Worm (Caenorhabditis elegans): ENCODE results near the gene Y41C4A.6.

Gene Y41C4A.6

DNA sequence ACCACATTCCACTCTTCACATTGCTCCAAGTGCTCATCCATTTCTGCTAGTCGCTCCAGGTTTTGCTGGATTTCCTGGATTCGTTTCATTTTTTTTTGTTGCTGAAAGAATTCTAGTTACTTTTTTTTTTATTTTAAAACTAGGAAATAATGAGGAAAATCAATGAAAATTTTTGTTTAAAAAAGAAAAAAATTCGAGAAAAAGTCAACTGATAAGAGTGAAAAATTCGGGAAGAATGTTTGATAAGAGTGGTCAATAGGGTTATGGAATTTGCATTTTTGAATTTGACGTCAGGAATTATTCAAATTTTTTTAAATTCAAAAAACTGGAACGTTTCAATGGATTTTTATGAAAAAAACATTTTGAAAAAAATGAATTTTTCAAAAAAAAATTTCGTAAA, 30.2 kb downstream of the Y41C4A.6 start, which contains the start of gene Y41C4A.12:
TSS of gene Y41C4A.12 (minus strand) at position 101 of the 400 bp plus-strand sequence.
- TF ChIP-seq hnd-1 (tag; optimal IDR thresholded peaks at IDR 0.05) (no peak), tbx-37 (GFP tag; conservative IDR thresholded peaks at IDR 0.05) (no peak), ceh-13 (GFP tag; optimal IDR thresholded peaks at IDR 0.05) (no peak), hmg-4 (GFP tag; optimal IDR thresholded peaks at IDR 0.05) (no peak), tra-4 (tag; optimal IDR thresholded peaks at IDR 0.05) (no peak), hmbx-1 (tag; optimal IDR thresholded peaks at IDR 0.05) (no peak), B0310.2 (tag; optimal IDR thresholded peaks at IDR 0.05) (no peak), scrt-1 (GFP tag; IDR thresholded peaks at IDR 0.05) (no peak), F13C5.2 (tag; optimal IDR thresholded peaks at IDR 0.05) (no peak)

DNA sequence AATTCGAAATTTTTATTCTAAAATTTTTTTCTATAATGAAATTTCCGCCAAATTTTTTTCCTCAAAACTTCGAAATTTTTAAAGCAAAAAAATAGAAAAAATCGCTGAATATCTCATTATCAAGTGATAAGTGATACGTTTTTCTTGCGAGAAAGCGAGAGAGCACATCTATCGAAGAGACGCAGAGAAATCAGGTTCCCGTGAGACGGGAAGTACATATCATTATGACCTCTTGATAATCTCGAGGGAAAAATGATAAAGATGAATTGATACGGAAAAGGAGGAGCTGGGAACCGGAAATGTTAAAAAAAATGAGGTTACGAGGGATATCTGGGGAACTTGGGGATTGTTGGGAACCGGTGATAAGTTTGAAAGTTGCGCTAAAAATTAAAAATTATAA, 30.6 kb downstream of the Y41C4A.6 start:
- TF ChIP-seq pes-1 (GFP tag; IDR thresholded peaks at IDR 0.05), result no peak
- TF ChIP-seq tbx-11 (GFP tag; IDR thresholded peaks at IDR 0.05), result no peak
- no peak for TF ChIP-seq hmg-4 (GFP tag; optimal IDR thresholded peaks at IDR 0.05)

DNA sequence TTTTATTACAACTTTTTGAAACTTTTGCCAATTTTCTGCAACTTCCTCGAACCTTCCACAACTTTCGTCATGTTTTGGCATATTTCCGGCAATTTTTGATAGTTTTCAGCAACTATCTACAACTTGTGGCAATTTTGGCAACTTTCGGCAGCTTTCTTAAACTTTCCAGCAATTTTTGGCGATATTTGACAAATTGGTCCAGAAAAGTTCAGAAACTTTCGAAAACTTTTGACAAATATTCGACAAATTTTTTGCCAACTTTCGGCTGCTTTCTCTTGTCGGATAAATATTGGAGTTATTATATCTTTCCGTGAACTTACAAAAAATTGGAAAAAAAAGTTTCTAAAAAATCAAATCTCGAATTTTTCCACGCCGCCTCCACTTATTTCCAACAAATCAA, 33.9 kb downstream of the Y41C4A.6 start, which contains the start of gene Y41C4A.18:
TSS of gene Y41C4A.18 (plus strand) at position 301 of the 400 bp plus-strand sequence.
- TF ChIP-seq F13C5.2 (tag; optimal IDR thresholded peaks at IDR 0.05) (no peak), hmg-4 (GFP tag; optimal IDR thresholded peaks at IDR 0.05) (no peak), ceh-13 (GFP tag; optimal IDR thresholded peaks at IDR 0.05) (no peak), hmbx-1 (tag; optimal IDR thresholded peaks at IDR 0.05) (no peak), ets-7 (tag; optimal IDR thresholded peaks at IDR 0.05) (no peak)

DNA sequence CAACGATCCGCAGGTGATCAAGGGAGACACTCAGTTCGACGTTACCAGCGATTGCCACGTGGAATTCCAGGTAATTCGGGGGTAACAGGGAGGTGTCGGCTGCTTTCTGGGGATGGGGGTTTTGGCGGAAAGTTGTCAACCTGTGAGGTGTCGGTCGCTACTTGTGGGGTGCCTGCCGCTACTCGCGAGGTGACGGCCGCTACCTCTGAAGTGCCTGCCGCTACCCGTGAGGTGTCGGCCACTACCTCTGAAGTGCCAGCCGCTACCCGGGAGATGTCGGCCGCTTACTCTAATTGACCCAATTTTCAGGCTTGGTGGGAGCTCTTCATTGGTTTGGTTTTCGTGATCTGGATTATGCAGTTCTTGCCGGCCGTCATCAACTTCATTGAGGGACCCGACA, 34.5 kb downstream of the Y41C4A.6 start:
- TF ChIP-seq tra-4 (tag; optimal IDR thresholded peaks at IDR 0.05) (no peak), ama-1 (optimal IDR thresholded peaks at IDR 0.05) (no peak), tbx-37 (GFP tag; conservative IDR thresholded peaks at IDR 0.05) (no peak), sea-1 (GFP tag; conservative IDR thresholded peaks at IDR 0.05) (no peak), hnd-1 (tag; optimal IDR thresholded peaks at IDR 0.05) (no peak), F13C5.2 (tag; optimal IDR thresholded peaks at IDR 0.05) (no peak), ceh-36 (tag; optimal IDR thresholded peaks at IDR 0.05) (no peak), tbx-11 (GFP tag; IDR thresholded peaks at IDR 0.05) (no peak), flt-1 (GFP tag; IDR thresholded peaks at IDR 0.05) (no peak), aly-1 (tag; optimal IDR thresholded peaks at IDR 0.05) (no peak), pes-1 (GFP tag; IDR thresholded peaks at IDR 0.05) (no peak), scrt-1 (GFP tag; IDR thresholded peaks at IDR 0.05) (no peak), B0310.2 (tag; optimal IDR thresholded peaks at IDR 0.05) (no peak), ceh-13 (GFP tag; optimal IDR thresholded peaks at IDR 0.05) (no peak), ets-7 (tag; optimal IDR thresholded peaks at IDR 0.05) (no peak)

DNA sequence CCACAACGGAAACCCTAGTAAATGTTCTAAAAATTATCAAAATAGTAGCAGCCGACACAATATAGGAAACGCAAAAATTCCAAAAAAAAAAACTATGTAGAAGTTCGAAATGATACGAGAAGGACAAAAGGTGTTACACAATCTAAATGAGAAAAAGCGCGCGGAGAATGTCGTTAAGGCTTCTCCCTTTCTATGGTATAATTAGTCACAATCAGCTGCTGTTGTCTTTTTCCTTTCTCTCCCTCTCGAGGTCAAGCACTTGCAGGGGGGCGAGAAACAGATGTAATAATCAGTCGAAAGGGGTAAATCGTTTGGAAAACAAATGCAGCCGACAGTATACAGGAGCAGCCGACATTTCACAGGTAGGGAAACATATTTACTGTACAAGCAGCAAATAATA, 35.1 kb downstream of the Y41C4A.6 start:
- TF ChIP-seq hmg-4 (GFP tag; optimal IDR thresholded peaks at IDR 0.05), result no peak
- TF ChIP-seq hnd-1 (tag; optimal IDR thresholded peaks at IDR 0.05), result no peak
- TF ChIP-seq hmbx-1 (tag; optimal IDR thresholded peaks at IDR 0.05), result no peak
- no peak for TF ChIP-seq aly-1 (tag; optimal IDR thresholded peaks at IDR 0.05)
- no peak for TF ChIP-seq scrt-1 (GFP tag; IDR thresholded peaks at IDR 0.05)
- TF ChIP-seq flt-1 (GFP tag; IDR thresholded peaks at IDR 0.05), result no peak
- no peak for TF ChIP-seq tbx-11 (GFP tag; IDR thresholded peaks at IDR 0.05)
- TF ChIP-seq ceh-36 (tag; optimal IDR thresholded peaks at IDR 0.05), result no peak
- no peak for TF ChIP-seq F13C5.2 (tag; optimal IDR thresholded peaks at IDR 0.05)
- TF ChIP-seq ceh-13 (GFP tag; optimal IDR thresholded peaks at IDR 0.05), result no peak
- no peak for TF ChIP-seq tbx-37 (GFP tag; conservative IDR thresholded peaks at IDR 0.05)
- no peak for TF ChIP-seq sea-1 (GFP tag; conservative IDR thresholded peaks at IDR 0.05)
- TF ChIP-seq ets-7 (tag; optimal IDR thresholded peaks at IDR 0.05), result no peak
- no peak for TF ChIP-seq B0310.2 (tag; optimal IDR thresholded peaks at IDR 0.05)
- no peak for TF ChIP-seq pes-1 (GFP tag; IDR thresholded peaks at IDR 0.05)

DNA sequence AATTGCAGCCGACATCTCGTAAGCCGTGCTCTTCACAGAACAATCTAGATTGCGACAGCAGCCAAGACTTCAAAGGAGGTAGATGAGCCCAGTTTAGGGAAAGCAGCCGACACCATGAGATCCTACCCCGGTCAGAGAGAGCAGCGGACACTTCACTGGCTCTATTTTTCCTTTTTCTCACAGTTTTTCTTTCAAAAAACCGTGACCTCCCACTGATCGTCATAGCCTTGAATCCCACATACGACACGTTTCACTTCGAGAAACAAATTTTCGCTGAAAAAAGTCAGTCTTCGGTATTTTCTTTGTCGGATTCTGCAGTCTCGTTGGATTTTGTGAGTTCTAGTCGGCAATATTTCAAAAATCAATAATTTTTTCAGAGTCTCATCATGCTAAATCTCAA, 35.7 kb downstream of the Y41C4A.6 start, which contains the start of gene Y41C4A.21:
TSS of gene Y41C4A.21 (plus strand) at position 301 of the 400 bp plus-strand sequence.
- TF ChIP-seq F13C5.2 (tag; optimal IDR thresholded peaks at IDR 0.05), result no peak
- TF ChIP-seq tbx-11 (GFP tag; IDR thresholded peaks at IDR 0.05), result no peak
- no peak for TF ChIP-seq ets-7 (tag; optimal IDR thresholded peaks at IDR 0.05)
- no peak for TF ChIP-seq ceh-36 (tag; optimal IDR thresholded peaks at IDR 0.05)
- no peak for TF ChIP-seq B0310.2 (tag; optimal IDR thresholded peaks at IDR 0.05)
- TF ChIP-seq hmbx-1 (tag; optimal IDR thresholded peaks at IDR 0.05), result no peak
- no peak for TF ChIP-seq ceh-13 (GFP tag; optimal IDR thresholded peaks at IDR 0.05)
- TF ChIP-seq ama-1 (optimal IDR thresholded peaks at IDR 0.05), result no peak
- no peak for TF ChIP-seq sea-1 (GFP tag; conservative IDR thresholded peaks at IDR 0.05)
- TF ChIP-seq aly-1 (tag; optimal IDR thresholded peaks at IDR 0.05), result no peak
- TF ChIP-seq tbx-37 (GFP tag; conservative IDR thresholded peaks at IDR 0.05), result no peak
- no peak for TF ChIP-seq hnd-1 (tag; optimal IDR thresholded peaks at IDR 0.05)
- TF ChIP-seq hmg-4 (GFP tag; optimal IDR thresholded peaks at IDR 0.05), result no peak
- TF ChIP-seq flt-1 (GFP tag; IDR thresholded peaks at IDR 0.05), result no peak
- no peak for TF ChIP-seq scrt-1 (GFP tag; IDR thresholded peaks at IDR 0.05)
- TF ChIP-seq pes-1 (GFP tag; IDR thresholded peaks at IDR 0.05), result no peak
- no peak for TF ChIP-seq tra-4 (tag; optimal IDR thresholded peaks at IDR 0.05)

DNA sequence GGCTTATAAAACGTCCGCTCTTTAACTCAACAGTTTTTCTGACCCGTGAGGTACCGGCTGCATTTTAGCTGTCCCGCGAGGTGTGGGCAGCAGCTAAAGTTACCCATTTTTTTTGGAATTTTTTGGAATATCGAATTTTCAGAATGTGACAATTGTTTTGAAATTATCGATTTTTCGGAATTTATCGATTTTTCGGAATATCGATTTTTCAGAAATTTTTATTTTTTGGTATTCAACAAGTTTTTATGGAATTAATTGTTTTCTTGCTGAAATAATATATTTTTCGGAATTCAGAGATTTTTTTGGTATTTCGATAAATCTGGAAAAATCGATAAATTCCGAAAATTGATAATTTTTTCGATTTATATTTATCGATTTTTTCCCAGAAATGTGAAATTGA, 36.6 kb downstream of the Y41C4A.6 start:
- TF ChIP-seq hnd-1 (tag; optimal IDR thresholded peaks at IDR 0.05) (no peak), ama-1 (optimal IDR thresholded peaks at IDR 0.05) (no peak)

DNA sequence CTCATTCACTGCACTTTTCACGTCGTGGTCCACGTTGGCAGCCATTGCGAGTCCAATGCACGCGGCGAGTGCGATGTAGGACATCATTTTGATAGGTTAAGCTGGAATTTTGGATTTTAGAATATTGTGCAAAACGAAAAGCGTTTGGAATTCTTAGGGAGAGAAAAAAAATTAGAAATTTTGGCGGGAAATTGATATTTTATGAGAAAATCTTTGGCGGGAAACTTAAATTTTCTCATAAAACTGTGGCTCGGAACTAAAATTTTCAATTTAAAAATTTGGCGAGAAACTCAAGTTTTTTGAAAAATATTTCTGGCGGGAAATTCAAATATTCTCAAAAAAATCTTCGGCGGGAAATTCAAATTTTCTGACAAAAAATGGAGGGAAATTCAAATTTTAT, 41.2 kb downstream of the Y41C4A.6 start, which contains the start of gene sup-1:
TSS of gene sup-1 (minus strand) at position 101 of the 400 bp plus-strand sequence.
- no peak for TF ChIP-seq hmbx-1 (tag; optimal IDR thresholded peaks at IDR 0.05)
- no peak for TF ChIP-seq hmg-4 (GFP tag; optimal IDR thresholded peaks at IDR 0.05)
- no peak for TF ChIP-seq aly-1 (tag; optimal IDR thresholded peaks at IDR 0.05)
- no peak for TF ChIP-seq ceh-36 (tag; optimal IDR thresholded peaks at IDR 0.05)
- TF ChIP-seq flt-1 (GFP tag; IDR thresholded peaks at IDR 0.05), result no peak
- no peak for TF ChIP-seq tra-4 (tag; optimal IDR thresholded peaks at IDR 0.05)
- TF ChIP-seq ama-1 (optimal IDR thresholded peaks at IDR 0.05), result no peak
